Fruit fly (Drosophila melanogaster): Measurements from ENCODE around the gene CG46339.

Gene CG46339

dm6 chr3R:26875544-26876027 is 40.0 kb upstream of the CG46339 start, which contains the start of gene Rb97D (continued):
- TF ChIP-seq CG4617 (GFP tag; optimal IDR thresholded peaks at IDR 0.05; ENCODE audit: borderline replicate concordance) (peak; percentile 67), CG18011 (GFP tag; optimal IDR thresholded peaks at IDR 0.05) (peak; percentile 62), CG11093 (GFP tag; IDR thresholded peaks at IDR 0.05) (0 out of 3 replicates have a peak, but pooled peaks have one; percentile 27), ewg (GFP tag; optimal IDR thresholded peaks at IDR 0.05) (peak; percentile 31), pzg (GFP tag; optimal IDR thresholded peaks at IDR 0.05) (peak; percentile 43), twi (tag; optimal IDR thresholded peaks at IDR 0.05) (peak; percentile 63), inv (GFP tag; IDR thresholded peaks at IDR 0.05; ENCODE audit: partially characterized antibody) (peak; percentile 73), CG17186 (GFP tag; optimal IDR thresholded peaks at IDR 0.05) (no peak), Antp (GFP tag; optimal IDR thresholded peaks at IDR 0.05) (peak; percentile 73), Mad (GFP tag; optimal IDR thresholded peaks at IDR 0.05) (peak; percentile 56), H15 (GFP tag; IDR thresholded peaks at IDR 0.05) (peak; percentile 59; the same call in 1 of the 3 replicates), CG11247 (GFP tag; IDR thresholded peaks at IDR 0.05) (peak; percentile 51), nau (GFP tag; optimal IDR thresholded peaks at IDR 0.05) (peak; percentile 39), CG9609 (GFP tag; optimal IDR thresholded peaks at IDR 0.05) (peak; percentile 52), CG7928 (GFP tag; optimal IDR thresholded peaks at IDR 0.05) (peak; percentile 23), Lpt (GFP tag; optimal IDR thresholded peaks at IDR 0.05) (no peak), CG17385 (GFP tag; optimal IDR thresholded peaks at IDR 0.05) (peak; percentile 66), phol (tag; optimal IDR thresholded peaks at IDR 0.05) (peak; percentile 78), CG2678 (tag; optimal IDR thresholded peaks at IDR 0.05) (peak; percentile 78), Stat92E (GFP tag; optimal IDR thresholded peaks at IDR 0.05) (no peak), CG8281 (tag; optimal IDR thresholded peaks at IDR 0.05) (no peak), fd96Cb (tag; optimal IDR thresholded peaks at IDR 0.05) (peak; percentile 37), Gug (GFP tag; IDR thresholded peaks at IDR 0.05) (peak; percentile 62), org-1 (GFP tag; optimal IDR thresholded peaks at IDR 0.05) (no peak), Dad (GFP tag; optimal IDR thresholded peaks at IDR 0.05) (peak; percentile 47), zfh1 (GFP tag; IDR thresholded peaks at IDR 0.05) (peak; percentile 75; the same call in 2 of the 3 replicates), sc (optimal IDR thresholded peaks at IDR 0.05) (no peak), sc (GFP tag; optimal IDR thresholded peaks at IDR 0.05) (peak; percentile 21), HLHmδ (GFP tag; optimal IDR thresholded peaks at IDR 0.05) (no peak), unc-4 (GFP tag; IDR thresholded peaks at IDR 0.05; ENCODE audit: partially characterized antibody) (peak; percentile 88), zfh2 (GFP tag; optimal IDR thresholded peaks at IDR 0.05) (peak; percentile 69), CG13123 (GFP tag; optimal IDR thresholded peaks at IDR 0.05) (peak; percentile 24), CG10274 (GFP tag; optimal IDR thresholded peaks at IDR 0.05) (no peak), CG6854 (GFP tag; optimal IDR thresholded peaks at IDR 0.05) (no peak), wor (GFP tag; IDR thresholded peaks at IDR 0.05) (peak; percentile 50), Neu2 (GFP tag; optimal IDR thresholded peaks at IDR 0.05; ENCODE audit: borderline replicate concordance) (peak; percentile 13), CG10654 (GFP tag; optimal IDR thresholded peaks at IDR 0.05) (peak; percentile 61), Hmx (GFP tag; optimal IDR thresholded peaks at IDR 0.05) (peak; percentile 60), CG10565 (GFP tag; optimal IDR thresholded peaks at IDR 0.05) (no peak), Ravus (GFP tag; IDR thresholded peaks at IDR 0.05) (no peak), mirr (GFP tag; optimal IDR thresholded peaks at IDR 0.05) (no peak), oc (tag; optimal IDR thresholded peaks at IDR 0.05) (peak; percentile 29), z (GFP tag; IDR thresholded peaks at IDR 0.05) (no peak), CG18619 (GFP tag; optimal IDR thresholded peaks at IDR 0.05) (peak; percentile 68), CG31388 (GFP tag; optimal IDR thresholded peaks at IDR 0.05) (no peak), run (tag; optimal IDR thresholded peaks at IDR 0.05) (no peak), Dek (tag; optimal IDR thresholded peaks at IDR 0.05) (peak; percentile 62), onecut (GFP tag; IDR thresholded peaks at IDR 0.05) (peak; percentile 78), zen (tag; optimal IDR thresholded peaks at IDR 0.05) (peak; percentile 60), CG6272 (GFP tag; IDR thresholded peaks at IDR 0.05) (peak; percentile 70)
